Worm (Caenorhabditis elegans): Measurements from ENCODE around the gene rps-5.

rps-5 gene

DNA sequence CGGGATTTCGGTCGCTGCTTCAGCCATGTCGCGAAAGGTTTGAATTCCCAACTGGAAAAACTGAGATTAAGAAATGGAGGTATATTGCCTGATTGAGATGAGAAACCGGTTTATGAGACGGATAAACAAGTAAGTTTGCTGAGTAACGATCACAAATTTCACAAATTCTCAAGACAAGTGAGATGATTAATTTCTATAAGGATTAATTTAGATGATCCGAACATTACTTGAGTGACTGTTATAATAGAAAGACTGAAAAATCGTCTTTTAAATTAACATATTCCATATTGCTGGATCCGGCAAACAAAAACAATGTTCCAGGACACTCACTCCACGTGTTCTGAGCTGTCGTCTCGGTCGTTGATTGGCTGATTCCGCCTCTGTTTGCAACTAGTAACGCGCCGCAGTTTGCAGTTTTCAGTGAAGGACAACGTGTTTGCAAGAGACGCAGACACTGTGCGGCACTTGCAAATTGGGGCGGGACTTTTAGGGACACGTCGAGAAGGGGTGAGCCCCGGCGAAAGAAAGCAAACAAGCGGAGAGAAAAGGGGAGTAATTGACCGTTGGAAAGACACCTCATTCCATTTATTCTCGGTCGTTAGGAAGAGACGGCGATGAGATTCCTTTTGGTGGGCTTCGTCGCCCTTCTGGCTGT, 8.1 kb upstream of the rps-5 start, which contains the start of the genes imp-2 and enpl-1 (continued):
- TF ChIP-seq nhr-80 (tag; optimal IDR thresholded peaks at IDR 0.05) (peak; percentile 96), Y53G8AR.9 (GFP tag; conservative IDR thresholded peaks at IDR 0.05) (no peak), C17E4.6 (GFP tag; IDR thresholded peaks at IDR 0.05) (no peak), bed-1 (GFP tag; IDR thresholded peaks at IDR 0.05) (no peak), lin-40 (tag; optimal IDR thresholded peaks at IDR 0.05) (peak; percentile 85), cebp-2 (GFP tag; IDR thresholded peaks at IDR 0.05) (no peak), hmg-20 (GFP tag; IDR thresholded peaks at IDR 0.05) (no peak), nfyb-1 (GFP tag; IDR thresholded peaks at IDR 0.05) (peak; percentile 100), egl-18 (GFP tag; IDR thresholded peaks at IDR 0.05) (no peak), mel-28 (tag; optimal IDR thresholded peaks at IDR 0.05; ENCODE audit: borderline replicate concordance) (no peak), somi-1 (GFP tag; optimal IDR thresholded peaks at IDR 0.05) (peak; percentile 74), B0035.1 (tag; optimal IDR thresholded peaks at IDR 0.05) (no peak), ccch-3 (GFP tag; optimal IDR thresholded peaks at IDR 0.05) (no peak), B0336.3 (GFP tag; IDR thresholded peaks at IDR 0.05) (peak; percentile 83), him-1 (tag; optimal IDR thresholded peaks at IDR 0.05) (no peak), madf-10 (tag; optimal IDR thresholded peaks at IDR 0.05) (peak; percentile 77), chd-7 (tag; optimal IDR thresholded peaks at IDR 0.05) (peak; percentile 79), Y56A3A.18 (GFP tag; IDR thresholded peaks at IDR 0.05) (no peak), tbx-9 (tag; optimal IDR thresholded peaks at IDR 0.05; ENCODE audit: borderline replicate concordance) (no peak), ztf-22 (GFP tag; optimal IDR thresholded peaks at IDR 0.05) (peak; percentile 48), snpc-3.4 (tag; optimal IDR thresholded peaks at IDR 0.05) (no peak), madf-8 (GFP tag; conservative IDR thresholded peaks at IDR 0.05) (no peak; the same call in 1 of the 2 replicates), nhr-120 (GFP tag; IDR thresholded peaks at IDR 0.05) (no peak), fkh-3 (tag; optimal IDR thresholded peaks at IDR 0.05) (no peak), F55B11.4 (tag; optimal IDR thresholded peaks at IDR 0.05; ENCODE audit: borderline replicate concordance, insufficient read depth) (no peak), Y95B8A.8 (GFP tag; IDR thresholded peaks at IDR 0.05) (0 out of 2 replicates have a peak, but pooled peaks have one; percentile 20), T07F8.4 (tag; optimal IDR thresholded peaks at IDR 0.05) (no peak), nhr-27 (tag; optimal IDR thresholded peaks at IDR 0.05) (no peak), ceh-58 (GFP tag; IDR thresholded peaks at IDR 0.05) (no peak), die-1 (tag; optimal IDR thresholded peaks at IDR 0.05) (peak; percentile 12), hrde-1 (tag; optimal IDR thresholded peaks at IDR 0.05; ENCODE audit: borderline replicate concordance) (no peak), lsl-1 (GFP tag; optimal IDR thresholded peaks at IDR 0.05) (peak; percentile 67), let-526 (GFP tag; IDR thresholded peaks at IDR 0.05) (peak; percentile 40; the same call in 1 of the 2 replicates), sptf-2 (GFP tag; optimal IDR thresholded peaks at IDR 0.05) (no peak), attf-3 (GFP tag; conservative IDR thresholded peaks at IDR 0.05) (no peak), Y53F4B.3 (GFP tag; IDR thresholded peaks at IDR 0.05) (no peak), ZK185.1 (tag; optimal IDR thresholded peaks at IDR 0.05; ENCODE audit: poor library complexity, severe bottlenecking) (peak; percentile 57), F57C9.4 (tag; optimal IDR thresholded peaks at IDR 0.05) (no peak), let-607 (tag; optimal IDR thresholded peaks at IDR 0.05) (peak; percentile 100), aptf-2 (GFP tag; conservative IDR thresholded peaks at IDR 0.05) (no peak), F33H1.4 (GFP tag; IDR thresholded peaks at IDR 0.05) (peak; percentile 63), ekl-4 (GFP tag; IDR thresholded peaks at IDR 0.05) (peak; percentile 91), mxl-1 (tag; optimal IDR thresholded peaks at IDR 0.05) (no peak), atf-7 (tag; optimal IDR thresholded peaks at IDR 0.05) (peak; percentile 63), nfya-2 (GFP tag; IDR thresholded peaks at IDR 0.05) (no peak), snpc-1.3 (tag; optimal IDR thresholded peaks at IDR 0.05; ENCODE audit: insufficient read depth) (peak; percentile 3), nfya-1 (tag; optimal IDR thresholded peaks at IDR 0.05; ENCODE audit: borderline replicate concordance, insufficient read depth) (no peak)

Data from whole organism, young adult.